Worm (Caenorhabditis elegans) whole organism, L4 larva: ENCODE results near the gene F41G4.7.

ENCODE experiments used
- D1046.2 ChIP-seq: fragments of 200-800 bp; sonication (Bioruptor generic); IDR thresholded peaks from 2 replicates; pipeline ENCODE4 v1.3.6; 2022; ENCODE audit warnings: missing genetic modification characterization, missing compliant biosample characterization
- F10B5.3 ChIP-seq: sonication (generic microtip); optimal IDR thresholded peaks from 2 replicates; lab custom pipeline; 2016; ENCODE audit warnings: mild to moderate bottlenecking, missing genetic modification characterization, missing compliant biosample characterization
- F26F4.8 ChIP-seq: fragments of 200-800 bp; sonication (Bioruptor generic); conservative IDR thresholded peaks from 2 replicates; pipeline ENCODE4 v1.3.6; 2022; ENCODE audit warnings: missing genetic modification characterization, missing compliant biosample characterization
- Y105C5A.15 ChIP-seq: fragments of 200-800 bp; sonication (Bioruptor generic); IDR thresholded peaks from 2 replicates; pipeline ENCODE4 v1.3.6; 2022; ENCODE audit warnings: missing genetic modification characterization, missing compliant biosample characterization
- ZK337.2 ChIP-seq: fragments of 200-800 bp; sonication (Bioruptor generic); IDR thresholded peaks from 2 replicates; pipeline ENCODE4 v1.3.6; 2022; ENCODE audit warnings: missing genetic modification reagents, missing genetic modification characterization, missing compliant biosample characterization
- ZK546.5 ChIP-seq, 2 experiments: sonication (generic microtip); optimal IDR thresholded peaks; 2 replicates each; lab custom pipeline; 2017; ENCODE audit warnings: missing biosample characterization in 2 of 2, missing genetic modification characterization in 2 of 2
- ama-1 ChIP-seq: fragments of 150-350 bp; optimal IDR thresholded peaks from 2 replicates; lab custom pipeline; 2014; ENCODE audit warnings: inconsistent platforms, mixed read lengths
- ceh-28 ChIP-seq: fragments of 150-350 bp; optimal IDR thresholded peaks from 2 replicates; lab custom pipeline; 2014; ENCODE audit warnings: missing biosample characterization, missing genetic modification reagents, missing genetic modification characterization
- ceh-44 ChIP-seq: fragments of 200-800 bp; sonication (Bioruptor generic); IDR thresholded peaks from 2 replicates; pipeline ENCODE4 v1.3.6; 2022; ENCODE audit warnings: missing genetic modification reagents, missing genetic modification characterization, missing compliant biosample characterization
- ceh-62 ChIP-seq: sonication (generic microtip); optimal IDR thresholded peaks from 2 replicates; lab custom pipeline; 2017; ENCODE audit warnings: missing biosample characterization, missing genetic modification characterization
- ceh-82 ChIP-seq: sonication (generic microtip); optimal IDR thresholded peaks from 2 replicates; lab custom pipeline; 2017; ENCODE audit warnings: missing biosample characterization, missing genetic modification characterization
- ces-1 ChIP-seq: fragments of 150-350 bp; sonication (generic microtip); optimal IDR thresholded peaks from 4 replicates; lab custom pipeline; 2014; ENCODE audit warnings: missing biosample characterization, missing genetic modification reagents, missing genetic modification characterization
- ctbp-1 ChIP-seq: fragments of 200-800 bp; sonication (Bioruptor generic); IDR thresholded peaks from 2 replicates; pipeline ENCODE4 v1.3.6; 2022; ENCODE audit warnings: missing genetic modification reagents, missing genetic modification characterization, missing compliant biosample characterization
- daf-16 ChIP-seq, 3 experiments: sonication (generic microtip); optimal IDR thresholded peaks; 2 replicates each; lab custom pipeline; 2016 to 2017; ENCODE audit warnings: missing genetic modification characterization in 3 of 3, missing genetic modification reagents in 3 of 3, mild to moderate bottlenecking in 2 of 3, missing compliant biosample characterization in 2 of 3, missing biosample characterization in 1 of 3, moderate library complexity in 1 of 3
- daf-19 ChIP-seq: fragments of 200-800 bp; sonication (Bioruptor generic); conservative IDR thresholded peaks from 2 replicates; pipeline ENCODE4 v1.3.6; 2022; ENCODE audit warnings: missing genetic modification characterization, missing compliant biosample characterization
- dmd-6 ChIP-seq: fragments of 200-800 bp; sonication (Bioruptor generic); IDR thresholded peaks from 2 replicates; pipeline ENCODE4 v1.3.6; 2022; ENCODE audit warnings: missing genetic modification reagents, missing genetic modification characterization, missing compliant biosample characterization
- duxl-1 ChIP-seq: sonication (generic microtip); optimal IDR thresholded peaks from 2 replicates; lab custom pipeline; 2016; ENCODE audit warnings: mild to moderate bottlenecking, missing genetic modification characterization, moderate library complexity, missing compliant biosample characterization; ENCODE audit not compliant: poor library complexity
- egl-43 ChIP-seq: fragments of 200-800 bp; sonication (Bioruptor generic); IDR thresholded peaks from 2 replicates; pipeline ENCODE4 v1.3.6; 2022; ENCODE audit warnings: missing genetic modification reagents, missing genetic modification characterization, missing compliant biosample characterization
- fkh-10 ChIP-seq: fragments of 150-350 bp; optimal IDR thresholded peaks from 2 replicates; lab custom pipeline; 2014; ENCODE audit warnings: missing biosample characterization, missing genetic modification reagents, missing genetic modification characterization
- hif-1 ChIP-seq, 2 experiments: sonication (generic microtip); optimal IDR thresholded peaks; 2 replicates each; lab custom pipeline; 2016 to 2017; ENCODE audit warnings: missing compliant biosample characterization in 2 of 2, missing genetic modification characterization in 2 of 2, missing genetic modification reagents in 2 of 2, missing genotype in 2 of 2, mild to moderate bottlenecking in 1 of 2
- hlh-11 ChIP-seq: fragments of 200-800 bp; sonication (Bioruptor generic); optimal IDR thresholded peaks from 2 replicates; lab custom pipeline; 2018; ENCODE audit warnings: mild to moderate bottlenecking, missing genetic modification characterization, missing compliant biosample characterization
- hlh-30 ChIP-seq: sonication (generic microtip); optimal IDR thresholded peaks from 2 replicates; lab custom pipeline; 2017; ENCODE audit warnings: antibody characterized with exemption, mild to moderate bottlenecking, missing genetic modification characterization, missing compliant biosample characterization; ENCODE audit not compliant: insufficient read depth
- lim-7 ChIP-seq: fragments of 200-800 bp; sonication (Bioruptor generic); IDR thresholded peaks from 2 replicates; pipeline ENCODE4 v1.3.6; 2022; ENCODE audit warnings: missing genetic modification characterization, missing compliant biosample characterization
- lin-13 ChIP-seq: fragments of 150-350 bp; optimal IDR thresholded peaks from 2 replicates; lab custom pipeline; 2014; ENCODE audit warnings: missing biosample characterization, missing genetic modification reagents, missing genetic modification characterization
- lin-29 ChIP-seq: fragments of 200-800 bp; sonication (Bioruptor generic); IDR thresholded peaks from 2 replicates; pipeline ENCODE4 v1.3.6; 2022; ENCODE audit warnings: missing genetic modification reagents, missing genetic modification characterization, missing compliant biosample characterization
- madf-9 ChIP-seq: fragments of 200-800 bp; sonication (Bioruptor generic); conservative IDR thresholded peaks from 2 replicates; pipeline ENCODE4 v1.3.6; 2022; ENCODE audit warnings: missing genetic modification reagents, missing genetic modification characterization, missing compliant biosample characterization
- mdl-1 ChIP-seq, 2 experiments: fragments of 150-350 bp in 1 of 2; sonication (generic microtip) in 1 of 2; optimal IDR thresholded peaks; 2 replicates each; lab custom pipeline; 2014 to 2017; ENCODE audit warnings: missing biosample characterization in 2 of 2, missing genetic modification characterization in 2 of 2
- mep-1 ChIP-seq: fragments of 150-350 bp; sonication (generic microtip); optimal IDR thresholded peaks from 3 replicates; lab custom pipeline; 2014; ENCODE audit warnings: missing biosample characterization, missing genetic modification characterization
- nhr-10 ChIP-seq: fragments of 150-350 bp; optimal IDR thresholded peaks from 2 replicates; lab custom pipeline; 2014; ENCODE audit warnings: missing biosample characterization, missing genetic modification characterization
- nhr-102 ChIP-seq: sonication (generic microtip); optimal IDR thresholded peaks from 2 replicates; lab custom pipeline; 2016; ENCODE audit warnings: mild to moderate bottlenecking, missing genetic modification characterization, moderate library complexity, missing compliant biosample characterization
- nhr-11 ChIP-seq: fragments of 150-350 bp; optimal IDR thresholded peaks from 2 replicates; lab custom pipeline; 2014; ENCODE audit warnings: missing biosample characterization, missing genetic modification characterization
- nhr-42 ChIP-seq: fragments of 200-800 bp; sonication (Bioruptor generic); IDR thresholded peaks from 2 replicates; pipeline ENCODE4 v1.3.6; 2022; ENCODE audit warnings: missing genetic modification characterization, missing compliant biosample characterization
- nhr-6 ChIP-seq: fragments of 150-350 bp; optimal IDR thresholded peaks from 2 replicates; lab custom pipeline; 2014; ENCODE audit warnings: missing biosample characterization, missing genetic modification characterization
- nhr-76 ChIP-seq: fragments of 150-350 bp; optimal IDR thresholded peaks from 2 replicates; lab custom pipeline; 2014; ENCODE audit warnings: missing biosample characterization, missing genetic modification characterization
- nhr-77 ChIP-seq: fragments of 150-350 bp; optimal IDR thresholded peaks from 2 replicates; lab custom pipeline; 2014; ENCODE audit warnings: missing biosample characterization, missing genetic modification characterization
- pha-4 ChIP-seq, 2 experiments: fragments of 150-350 bp in 1 of 2; fragments of 200-800 bp in 1 of 2; sonication (Bioruptor generic) in 1 of 2; IDR thresholded peaks in 1 of 2; optimal IDR thresholded peaks in 1 of 2; 2 replicates each; pipeline versions ENCODE4 v1.3.6 to Lab custom; 2014 to 2022; ENCODE audit warnings: missing genetic modification characterization in 2 of 2, missing genetic modification reagents in 2 of 2, missing biosample characterization in 1 of 2, missing compliant biosample characterization in 1 of 2
- php-3 ChIP-seq: fragments of 200-800 bp; sonication (Bioruptor generic); IDR thresholded peaks from 2 replicates; pipeline ENCODE4 v1.3.6; 2022; ENCODE audit warnings: missing genetic modification reagents, missing genetic modification characterization, missing compliant biosample characterization
- pqm-1 ChIP-seq: sonication (generic microtip); optimal IDR thresholded peaks from 2 replicates; lab custom pipeline; 2017; ENCODE audit warnings: missing biosample characterization, missing genetic modification characterization
- rbr-2 ChIP-seq: sonication (generic microtip); optimal IDR thresholded peaks from 2 replicates; lab custom pipeline; 2016; ENCODE audit warnings: missing genotype, missing genetic modification characterization, missing compliant biosample characterization
- sdz-12 ChIP-seq: fragments of 200-800 bp; sonication (Bioruptor generic); optimal IDR thresholded peaks from 2 replicates; lab custom pipeline; 2018; ENCODE audit warnings: mild to moderate bottlenecking, missing genetic modification characterization, missing compliant biosample characterization
- snpc-4 ChIP-seq: fragments of 150-350 bp; optimal IDR thresholded peaks from 2 replicates; lab custom pipeline; 2014; ENCODE audit warnings: missing biosample characterization, missing genetic modification characterization
- spr-1 ChIP-seq: sonication (generic microtip); optimal IDR thresholded peaks from 2 replicates; lab custom pipeline; 2016; ENCODE audit warnings: mild to moderate bottlenecking, missing genetic modification characterization, missing compliant biosample characterization
- spr-3 ChIP-seq: fragments of 200-800 bp; sonication (Bioruptor generic); optimal IDR thresholded peaks from 2 replicates; lab custom pipeline; 2018; ENCODE audit warnings: mild to moderate bottlenecking, missing genetic modification characterization, missing compliant biosample characterization
- tag-97 ChIP-seq: fragments of 200-800 bp; sonication (Bioruptor generic); IDR thresholded peaks from 2 replicates; pipeline ENCODE4 v1.3.6; 2022; ENCODE audit warnings: missing genetic modification characterization, missing compliant biosample characterization
- tra-1 ChIP-seq: fragments of 200-800 bp; sonication (Bioruptor generic); IDR thresholded peaks from 2 replicates; pipeline ENCODE4 v1.3.6; 2022; ENCODE audit warnings: missing genetic modification reagents, missing genetic modification characterization, missing compliant biosample characterization
- unc-130 ChIP-seq: sonication (generic microtip); optimal IDR thresholded peaks from 2 replicates; lab custom pipeline; 2016; ENCODE audit warnings: missing genetic modification reagents, missing genetic modification characterization, missing compliant biosample characterization
- unc-62 ChIP-seq, 3 experiments: fragments of 150-350 bp in 1 of 3; sonication (generic microtip); optimal IDR thresholded peaks in 2 of 3; peaks in 1 of 3; 1 replicate in 1 of 3; 2 replicates in 2 of 3; lab custom pipeline; 2014 to 2017; ENCODE audit warnings: missing biosample characterization in 3 of 3, missing genetic modification characterization in 3 of 3, missing genetic modification reagents in 3 of 3, missing genotype in 1 of 3
- vab-7 ChIP-seq: fragments of 200-800 bp; sonication (Bioruptor generic); IDR thresholded peaks from 2 replicates; pipeline ENCODE4 v1.3.6; 2022; ENCODE audit warnings: missing genetic modification reagents, missing genetic modification characterization, missing compliant biosample characterization
- zag-1 ChIP-seq: fragments of 150-350 bp; optimal IDR thresholded peaks from 2 replicates; lab custom pipeline; 2014; ENCODE audit warnings: missing biosample characterization, missing genetic modification characterization
- zfp-2 ChIP-seq: sonication (generic microtip); optimal IDR thresholded peaks from 2 replicates; lab custom pipeline; 2016; ENCODE audit warnings: mild to moderate bottlenecking, missing genetic modification characterization, missing compliant biosample characterization
- zip-2 ChIP-seq: fragments of 150-350 bp; optimal IDR thresholded peaks from 2 replicates; lab custom pipeline; 2014; ENCODE audit warnings: missing biosample characterization, missing genetic modification characterization

The F41G4.7 gene

ce11 chrX:16815508-16815907 lies 20.7 kb downstream of the F41G4.7 start:
- TF ChIP-seq ceh-62 (no peak), fkh-10 (GFP tag; lab: Kevin White, UChicago) (no peak), ceh-28 (no peak), unc-130 (no peak), hif-1 (tag; optimal IDR thresholded peaks at IDR 0.05; lab: Kevin White, UChicago) (peak in 1 of 2 experiments; percentile 10), zag-1 (no peak), tag-97 (GFP tag; lab: Robert Waterston, UW) (no peak), Y105C5A.15 (GFP tag; lab: Robert Waterston, UW) (no peak), ZK546.5 (tag; optimal IDR thresholded peaks at IDR 0.05; lab: Kevin White, UChicago) (no peak), nhr-6 (tag; lab: Kevin White, UChicago) (no peak), ceh-44 (no peak), ceh-82 (no peak), mep-1 (tag; lab: Kevin White, UChicago) (no peak), hlh-11 (tag; lab: Kevin White, UChicago) (peak; percentile 81), daf-16 (GFP tag; optimal IDR thresholded peaks at IDR 0.05; lab: Kevin White, UChicago) (peak in 1 of 2 experiments; percentile 74), daf-16 (tag; optimal IDR thresholded peaks at IDR 0.05; lab: Kevin White, UChicago) (no peak), daf-19 (GFP tag; lab: Robert Waterston, UW) (no peak), F26F4.8 (GFP tag; lab: Robert Waterston, UW) (no peak), pha-4 (GFP tag; IDR thresholded peaks at IDR 0.05; lab: Robert Waterston, UW) (no peak), pha-4 (tag; optimal IDR thresholded peaks at IDR 0.05; lab: Kevin White, UChicago) (no peak), madf-9 (GFP tag; lab: Robert Waterston, UW) (no peak), nhr-42 (no peak), nhr-11 (tag; lab: Kevin White, UChicago) (peak; percentile 3), nhr-10 (tag; lab: Kevin White, UChicago) (no peak), lin-29 (GFP tag; lab: Robert Waterston, UW) (no peak), ZK337.2 (no peak), lim-7 (GFP tag; lab: Robert Waterston, UW) (no peak), snpc-4 (no peak), dmd-6 (GFP tag; lab: Robert Waterston, UW) (no peak), unc-62 (GFP tag; optimal IDR thresholded peaks at IDR 0.05 in 1 of 2; lab: Kevin White, UChicago) (peak in 1 of 2 experiments; percentile 66), unc-62 (tag; optimal IDR thresholded peaks at IDR 0.05; lab: Kevin White, UChicago) (no peak), rbr-2 (tag; lab: Kevin White, UChicago) (no peak), nhr-102 (tag; lab: Kevin White, UChicago) (no peak), sdz-12 (no peak), ama-1 (lab: Kevin White, UChicago) (no peak), spr-3 (GFP tag; lab: Kevin White, UChicago) (no peak), ctbp-1 (GFP tag; lab: Robert Waterston, UW) (0 out of 2 replicates have a peak, but pooled peaks have one; percentile 17), vab-7 (no peak), nhr-76 (no peak), zip-2 (tag; lab: Kevin White, UChicago) (no peak), D1046.2 (GFP tag; lab: Robert Waterston, UW) (no peak), duxl-1 (tag; lab: Kevin White, UChicago) (no peak), zfp-2 (tag; lab: Kevin White, UChicago) (no peak), mdl-1 (tag; optimal IDR thresholded peaks at IDR 0.05; lab: Kevin White, UChicago) (no peak), ces-1 (GFP tag; lab: Kevin White, UChicago) (no peak), spr-1 (tag; lab: Kevin White, UChicago) (no peak), tra-1 (GFP tag; lab: Robert Waterston, UW) (no peak), php-3 (GFP tag; lab: Robert Waterston, UW) (no peak), egl-43 (GFP tag; lab: Robert Waterston, UW) (no peak), lin-13 (GFP tag; lab: Kevin White, UChicago) (no peak), F10B5.3 (tag; lab: Kevin White, UChicago) (no peak), nhr-77 (tag; lab: Kevin White, UChicago) (no peak), pqm-1 (tag; lab: Kevin White, UChicago) (no peak), hlh-30 (peak; percentile 66)
